Worm (Caenorhabditis elegans): ENCODE results near the gene csc-1.

csc-1 gene

DNA sequence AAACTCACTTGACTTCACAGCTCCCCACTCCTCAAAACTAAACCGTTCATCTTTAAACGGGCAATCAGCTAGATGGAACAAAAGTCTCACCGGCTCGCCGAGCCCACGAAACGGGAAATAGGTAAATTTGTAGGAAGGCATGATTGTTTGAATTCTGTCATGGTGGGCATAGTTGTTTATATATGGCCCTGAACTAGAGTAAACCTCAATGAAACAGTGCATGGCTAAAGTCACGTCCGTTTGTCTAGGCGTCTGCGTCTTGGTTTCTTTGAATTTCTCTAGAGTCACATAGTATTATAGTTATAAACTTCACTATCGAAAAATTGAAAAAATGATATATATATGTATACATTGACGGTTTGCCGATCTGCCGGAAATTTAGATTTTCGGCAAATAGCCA is 30.2 kb downstream of the csc-1 start, which contains the start of gene gst-19:
TSS of gene gst-19 (minus strand) at position 145 of the 400 bp plus-strand sequence.
- TF ChIP-seq sdz-38 (tag; optimal IDR thresholded peaks at IDR 0.05) (no peak), nhr-90 (tag; optimal IDR thresholded peaks at IDR 0.05) (no peak), xnd-1 (tag; optimal IDR thresholded peaks at IDR 0.05) (no peak), hmg-1.2 (GFP tag; IDR thresholded peaks at IDR 0.05) (no peak)

DNA sequence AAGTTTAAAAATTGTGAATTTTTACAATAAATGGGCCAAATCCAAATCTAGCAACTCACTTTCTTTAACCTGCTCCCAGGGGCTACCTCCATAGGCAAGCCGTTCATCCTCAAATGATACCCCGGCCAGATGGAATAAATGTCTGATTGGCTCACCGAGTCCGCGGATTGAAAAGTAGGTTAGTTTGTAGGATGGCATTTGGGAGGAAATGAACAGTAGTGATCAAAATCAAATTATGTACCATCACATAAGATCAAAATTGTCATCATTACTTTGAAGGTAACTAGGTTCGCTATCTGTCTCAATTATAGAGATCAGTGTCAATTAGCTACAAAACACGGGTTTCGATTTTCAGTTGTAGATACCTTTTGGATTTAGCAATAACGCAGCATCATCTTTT is 33.9 kb downstream of the csc-1 start, which contains the start of the genes gst-17 and gst-18:
TSS of gene gst-17 (minus strand) at position 101 of the 400 bp plus-strand sequence.
TSS of gene gst-18 (minus strand) at position 198 of the 400 bp plus-strand sequence.
- TF ChIP-seq Y53F4B.3 (GFP tag; IDR thresholded peaks at IDR 0.05) (no peak), F52B5.7 (tag; optimal IDR thresholded peaks at IDR 0.05) (no peak), bed-2 (GFP tag; IDR thresholded peaks at IDR 0.05) (no peak), madf-10 (tag; optimal IDR thresholded peaks at IDR 0.05) (no peak)

DNA sequence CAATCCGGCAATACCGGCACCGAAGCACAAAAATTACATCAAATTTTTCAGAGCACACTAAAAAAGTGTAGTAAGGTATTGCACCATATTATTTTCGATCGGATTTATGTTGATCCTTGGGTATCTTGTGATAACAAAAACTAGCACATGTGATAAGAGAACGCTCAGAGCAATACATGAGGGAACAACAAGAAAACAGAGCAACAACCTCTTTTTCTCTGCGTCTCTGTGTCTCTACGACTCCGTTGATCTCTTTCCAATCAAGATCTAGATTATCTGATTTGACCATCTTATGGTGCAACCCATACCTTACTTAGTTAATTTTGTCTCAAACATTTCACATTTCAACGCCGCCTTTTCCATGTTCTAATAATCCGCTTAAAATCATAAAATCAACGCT is 35.5 kb downstream of the csc-1 start, which contains the start of gene tag-10:
TSS of gene tag-10 (plus strand) at position 347 of the 400 bp plus-strand sequence.
- TF ChIP-seq akir-1 (GFP tag; optimal IDR thresholded peaks at IDR 0.05) (no peak), mes-4 (tag; optimal IDR thresholded peaks at IDR 0.05) (no peak), die-1 (tag; optimal IDR thresholded peaks at IDR 0.05) (no peak), madf-6 (GFP tag; IDR thresholded peaks at IDR 0.05) (no peak), ztf-28 (GFP tag; IDR thresholded peaks at IDR 0.05) (no peak), hmg-20 (GFP tag; IDR thresholded peaks at IDR 0.05) (no peak), aptf-2 (GFP tag; conservative IDR thresholded peaks at IDR 0.05) (no peak), tbx-9 (tag; optimal IDR thresholded peaks at IDR 0.05; ENCODE audit: borderline replicate concordance) (no peak), pbrm-1 (GFP tag; IDR thresholded peaks at IDR 0.05) (no peak), egrh-3 (GFP tag; IDR thresholded peaks at IDR 0.05) (no peak), zim-3 (tag; optimal IDR thresholded peaks at IDR 0.05) (no peak), ceh-40 (GFP tag; IDR thresholded peaks at IDR 0.05) (no peak), mcd-1 (GFP tag; IDR thresholded peaks at IDR 0.05) (no peak)

DNA sequence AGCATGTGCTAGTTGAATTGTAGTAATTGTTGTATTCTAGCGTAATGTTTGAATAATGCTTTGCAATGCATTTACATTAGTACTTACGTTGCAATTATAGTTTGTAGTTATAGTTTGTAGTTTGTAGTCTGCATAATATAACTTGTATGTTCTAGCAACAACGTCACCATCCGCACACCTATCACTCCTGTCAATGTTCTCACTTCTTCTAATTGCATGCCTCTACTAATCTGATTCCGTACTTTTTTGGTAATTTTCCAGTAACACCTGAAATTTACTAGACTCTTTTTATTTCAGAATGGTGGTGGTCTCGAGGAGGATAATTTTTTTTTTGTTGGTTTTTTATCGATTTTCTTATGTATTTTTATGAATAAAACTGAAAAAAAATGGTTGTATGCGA is 39.8 kb downstream of the csc-1 start:
- TF ChIP-seq aptf-3 (GFP tag; IDR thresholded peaks at IDR 0.05) (no peak), hlh-12 (tag; optimal IDR thresholded peaks at IDR 0.05) (no peak), ekl-4 (GFP tag; IDR thresholded peaks at IDR 0.05) (no peak), K11D2.4 (GFP tag; IDR thresholded peaks at IDR 0.05) (0 out of 2 replicates have a peak, but pooled peaks have one; percentile 11), Y56A3A.18 (GFP tag; IDR thresholded peaks at IDR 0.05) (0 out of 2 replicates have a peak, but pooled peaks have one; percentile 38), hmg-20 (GFP tag; IDR thresholded peaks at IDR 0.05) (no peak), snpc-1.3 (tag; optimal IDR thresholded peaks at IDR 0.05; ENCODE audit: insufficient read depth) (no peak), Y53G8AR.9 (GFP tag; conservative IDR thresholded peaks at IDR 0.05) (peak; percentile 67)

DNA sequence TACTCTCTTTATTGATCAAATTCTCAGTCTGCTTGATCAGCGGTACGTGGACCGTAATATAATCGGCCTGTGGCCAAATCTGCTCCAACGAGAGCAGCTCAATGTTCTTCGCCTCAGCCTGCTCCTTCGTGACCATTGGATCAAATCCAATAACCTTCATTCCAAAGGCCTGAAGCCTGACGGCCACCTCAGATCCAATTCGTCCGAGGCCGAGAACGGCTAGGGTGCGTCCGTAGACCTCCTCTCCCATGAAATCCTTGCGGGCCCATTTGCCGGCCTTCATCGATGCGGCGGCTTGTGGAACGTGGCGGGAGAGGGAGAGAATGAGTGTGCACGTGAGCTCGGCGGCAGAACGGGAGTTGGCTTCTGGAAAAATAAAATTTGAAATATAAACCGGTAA is 40.7 kb downstream of the csc-1 start:
- TF ChIP-seq egrh-3 (GFP tag; IDR thresholded peaks at IDR 0.05) (peak; percentile 36; the same call in 1 of the 2 replicates), nhr-80 (tag; optimal IDR thresholded peaks at IDR 0.05) (no peak), zfh-2 (GFP tag; conservative IDR thresholded peaks at IDR 0.05) (peak; percentile 50; the same call in 1 of the 2 replicates)

DNA sequence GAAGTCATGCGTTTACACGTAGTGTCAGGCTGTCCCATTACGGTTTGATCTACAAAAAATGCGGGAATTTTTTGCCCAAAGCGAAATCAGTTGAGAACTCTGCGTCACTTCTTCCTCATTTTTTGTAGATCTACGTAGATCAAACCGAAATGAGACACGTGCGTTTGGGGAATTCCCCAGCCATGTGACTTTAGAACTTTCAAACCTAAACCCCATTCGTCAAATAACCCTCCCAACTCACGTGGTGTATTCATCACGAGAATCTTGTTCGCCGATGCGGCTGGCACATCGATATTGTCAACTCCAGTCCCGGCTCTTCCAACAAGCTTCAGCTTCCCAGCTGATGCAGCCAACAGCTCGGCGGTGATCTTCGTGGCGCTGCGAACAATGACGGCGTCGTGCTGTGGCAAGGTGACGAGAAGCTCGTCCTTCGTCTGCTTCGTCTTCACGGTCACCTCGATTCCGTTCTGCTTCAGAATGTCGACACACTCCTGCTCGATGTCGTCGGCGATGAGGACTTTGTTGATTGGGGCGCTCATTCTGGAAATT is 41.3 kb downstream of the csc-1 start, which contains the start of gene phdh-1:
TSS of gene phdh-1 (minus strand) at position 540 of the 549 bp plus-strand sequence.
- no peak for TF ChIP-seq rcor-1 (GFP tag; IDR thresholded peaks at IDR 0.05)
- no peak for TF ChIP-seq ama-1 (optimal IDR thresholded peaks at IDR 0.05)
- no peak for TF ChIP-seq ama-1 (GFP tag; optimal IDR thresholded peaks at IDR 0.05)
- TF ChIP-seq tbx-9 (tag; optimal IDR thresholded peaks at IDR 0.05; ENCODE audit: borderline replicate concordance) = no peak
- 0 out of 2 replicates have a peak, but pooled peaks have one; percentile 5 for TF ChIP-seq mcd-1 (GFP tag; IDR thresholded peaks at IDR 0.05)
- TF ChIP-seq nfya-1 (tag; optimal IDR thresholded peaks at IDR 0.05; ENCODE audit: borderline replicate concordance, insufficient read depth) = no peak
- no peak for TF ChIP-seq dpff-1 (tag; optimal IDR thresholded peaks at IDR 0.05)
- no peak for TF ChIP-seq somi-1 (GFP tag; optimal IDR thresholded peaks at IDR 0.05)
- no peak for TF ChIP-seq ceh-91 (GFP tag; IDR thresholded peaks at IDR 0.05)
- no peak for TF ChIP-seq C17E4.6 (GFP tag; IDR thresholded peaks at IDR 0.05)
- no peak for TF ChIP-seq lin-40 (tag; optimal IDR thresholded peaks at IDR 0.05)
- TF ChIP-seq aptf-3 (GFP tag; IDR thresholded peaks at IDR 0.05) = no peak
- TF ChIP-seq ztf-26 (tag; optimal IDR thresholded peaks at IDR 0.05) = no peak
- no peak for TF ChIP-seq ceh-100 (GFP tag; IDR thresholded peaks at IDR 0.05)
